Fruit fly (Drosophila melanogaster) whole organism, adult: ENCODE measurements around the gene CG3630.

Experiments used
- CG12768 ChIP-seq: fragments of 200-800 bp; sonication (Bioruptor generic); optimal IDR thresholded peaks from 2 replicates; lab custom pipeline; 2017; ENCODE audit warnings: missing biosample characterization, missing genetic modification characterization, mild to moderate bottlenecking, moderate library complexity, missing genetic modification reagents
- CG33017 ChIP-seq: fragments of 200-800 bp; sonication (Bioruptor generic); optimal IDR thresholded peaks from 2 replicates; lab custom pipeline; 2018; ENCODE audit warnings: missing biosample characterization, mild to moderate bottlenecking, missing genetic modification characterization, moderate library complexity
- Clk ChIP-seq: fragments of 200-800 bp; sonication (Bioruptor generic); optimal IDR thresholded peaks from 2 replicates; lab custom pipeline; 2017; ENCODE audit warnings: missing biosample characterization, missing genetic modification characterization
- Hr96 ChIP-seq: fragments of 200-800 bp; sonication (Bioruptor generic); optimal IDR thresholded peaks from 2 replicates; lab custom pipeline; 2016; ENCODE audit warnings: missing biosample characterization, missing genetic modification characterization
- Mnt ChIP-seq: fragments of 200-800 bp; sonication (Bioruptor generic); optimal IDR thresholded peaks from 2 replicates; lab custom pipeline; 2016; ENCODE audit warnings: missing biosample characterization, mild to moderate bottlenecking, missing genetic modification characterization
- cic ChIP-seq: fragments of 200-800 bp; sonication (Bioruptor generic); optimal IDR thresholded peaks from 2 replicates; lab custom pipeline; 2017; ENCODE audit warnings: missing biosample characterization, mild to moderate bottlenecking, missing genetic modification characterization, moderate library complexity
- kay ChIP-seq: fragments of 200-800 bp; sonication (Bioruptor generic); peaks from one replicate; lab custom pipeline; 2016; ENCODE audit warnings: missing biosample characterization, missing genetic modification characterization, borderline replicate concordance
- pad ChIP-seq: fragments of 200-800 bp; sonication (Bioruptor generic); optimal IDR thresholded peaks from 3 replicates; lab custom pipeline; 2017; ENCODE audit warnings: missing biosample characterization, missing genetic modification characterization, mild to moderate bottlenecking, moderate library complexity, missing genetic modification reagents
- tj ChIP-seq: fragments of 200-800 bp; sonication (Bioruptor generic); optimal IDR thresholded peaks from 3 replicates; lab custom pipeline; 2017; ENCODE audit warnings: missing biosample characterization, mild to moderate bottlenecking, missing genetic modification characterization, moderate library complexity

- TF ChIP-seq Mnt = peak; percentile 14
- no peak for TF ChIP-seq CG33017 (tag; lab: Kevin White, UChicago)
- TF ChIP-seq Hr96 (GFP tag; lab: Kevin White, UChicago) = no peak
- TF ChIP-seq pad (GFP tag; lab: Kevin White, UChicago) = peak; percentile 10
- TF ChIP-seq kay = no peak
- no peak for TF ChIP-seq tj (GFP tag; lab: Kevin White, UChicago)
- no peak for TF ChIP-seq Clk (GFP tag; lab: Kevin White, UChicago)
- TF ChIP-seq cic (GFP tag; lab: Kevin White, UChicago) = peak; percentile 53
- peak; percentile 6 for TF ChIP-seq CG12768 (GFP tag; lab: Kevin White, UChicago)
Observed at dm6 chrX:2199303-2199702, 37.3 kb downstream of the CG3630 start.
